Fruit fly (Drosophila melanogaster) whole organism, embryonic: ENCODE results near the gene CG14000.
A peak's percentile ranks its signal among the peaks of the same experiment; 100 is the strongest.

Source experiments
- ATbp ChIP-seq: fragments of 200-800 bp; sonication (Bioruptor generic); optimal IDR thresholded peaks from 2 replicates; lab custom pipeline; 2017; ENCODE audit warnings: missing biosample characterization, mild to moderate bottlenecking, missing genetic modification characterization, missing genetic modification reagents
- Asciz ChIP-seq: fragments of 200-800 bp; sonication (Bioruptor generic); optimal IDR thresholded peaks from 2 replicates; lab custom pipeline; 2017; ENCODE audit warnings: missing biosample characterization, mild to moderate bottlenecking, missing genetic modification characterization, missing genetic modification reagents
- Awh ChIP-seq: fragments of 200-800 bp; sonication (Bioruptor generic); IDR thresholded peaks from 2 replicates; pipeline ENCODE4, ENCODE4 v1.3.6; 2022; ENCODE audit warnings: missing biosample characterization, missing genetic modification characterization
- B-H1 ChIP-seq: fragments of 200-800 bp; sonication (Bioruptor generic); IDR thresholded peaks from 3 replicates; pipeline ENCODE4 v1.3.6; 2022; ENCODE audit warnings: missing biosample characterization, missing genetic modification characterization
- BEAF-32 ChIP-seq: fragments of 200-800 bp; sonication (Bioruptor generic); optimal IDR thresholded peaks from 3 replicates; lab custom pipeline; 2017; ENCODE audit warnings: missing biosample characterization, missing genetic modification characterization, mild to moderate bottlenecking, moderate library complexity, missing genetic modification reagents
- CG10147 ChIP-seq: fragments of 200-800 bp; sonication (Bioruptor generic); optimal IDR thresholded peaks from 2 replicates; lab custom pipeline; 2019; ENCODE audit warnings: missing biosample characterization, mild to moderate bottlenecking, missing genetic modification characterization, moderate library complexity
- CG10274 ChIP-seq: fragments of 200-800 bp; sonication (Bioruptor generic); optimal IDR thresholded peaks from 3 replicates; lab custom pipeline; 2017; ENCODE audit warnings: missing biosample characterization, mild to moderate bottlenecking, missing genetic modification characterization
- CG10979 ChIP-seq: fragments of 200-800 bp; sonication (Bioruptor generic); optimal IDR thresholded peaks from 2 replicates; lab custom pipeline; 2018; ENCODE audit warnings: missing biosample characterization, mild to moderate bottlenecking, missing genetic modification characterization, moderate library complexity
- CG11247 ChIP-seq: fragments of 200-800 bp; sonication (Bioruptor generic); IDR thresholded peaks from 2 replicates; pipeline ENCODE4 v1.3.6; 2022; ENCODE audit warnings: missing biosample characterization, missing genetic modification characterization
- CG14014 ChIP-seq: fragments of 200-800 bp; sonication (Bioruptor generic); IDR thresholded peaks from 2 replicates; pipeline ENCODE4 v1.3.6; 2022; ENCODE audit warnings: missing biosample characterization, missing genetic modification characterization
- CG14667 ChIP-seq: fragments of 200-800 bp; sonication (Bioruptor generic); IDR thresholded peaks from 2 replicates; pipeline ENCODE4 v1.3.6; 2022; ENCODE audit warnings: missing biosample characterization, missing genetic modification characterization
- CG15011 ChIP-seq: fragments of 200-800 bp; sonication (Bioruptor generic); optimal IDR thresholded peaks from 3 replicates; lab custom pipeline; 2018; ENCODE audit warnings: missing biosample characterization, mild to moderate bottlenecking, missing genetic modification characterization
- CG16863 ChIP-seq: fragments of 200-800 bp; sonication (Bioruptor generic); optimal IDR thresholded peaks from 3 replicates; lab custom pipeline; 2016; ENCODE audit warnings: missing biosample characterization, missing genetic modification characterization
- CG17912 ChIP-seq: fragments of 200-800 bp; sonication (Bioruptor generic); optimal IDR thresholded peaks from 2 replicates; lab custom pipeline; 2018; ENCODE audit warnings: missing biosample characterization, mild to moderate bottlenecking, missing genetic modification characterization
- CG2120 ChIP-seq: fragments of 200-800 bp; sonication (Bioruptor generic); optimal IDR thresholded peaks from 3 replicates; lab custom pipeline; 2016; ENCODE audit warnings: missing biosample characterization, missing genetic modification characterization
- CG3407 ChIP-seq: fragments of 200-800 bp; sonication (Bioruptor generic); optimal IDR thresholded peaks from 2 replicates; lab custom pipeline; 2018; ENCODE audit warnings: missing biosample characterization, mild to moderate bottlenecking, missing genetic modification characterization
- CG42726 ChIP-seq: fragments of 200-800 bp; sonication (Bioruptor generic); IDR thresholded peaks from 2 replicates; pipeline ENCODE4 v1.3.6; 2022; ENCODE audit warnings: missing biosample characterization, missing genetic modification characterization; ENCODE audit not compliant: partially characterized antibody
- CG5953 ChIP-seq: fragments of 200-800 bp; sonication (Bioruptor generic); IDR thresholded peaks from 2 replicates; pipeline ENCODE4 v1.3.6; 2022; ENCODE audit warnings: missing biosample characterization, missing genetic modification characterization
- CG6175 ChIP-seq: fragments of 200-800 bp; sonication (Bioruptor generic); IDR thresholded peaks from 3 replicates; pipeline ENCODE4 v1.3.6; 2022; ENCODE audit warnings: missing biosample characterization, missing genetic modification characterization
- CG6689 ChIP-seq: fragments of 200-800 bp; sonication (Bioruptor generic); IDR thresholded peaks from 2 replicates; pipeline ENCODE4 v1.3.6; 2022; ENCODE audit warnings: missing biosample characterization, missing genetic modification characterization
- CG6854 ChIP-seq: fragments of 200-800 bp; sonication (Bioruptor generic); optimal IDR thresholded peaks from 3 replicates; lab custom pipeline; 2017; ENCODE audit warnings: missing biosample characterization, mild to moderate bottlenecking, missing genetic modification characterization
- CG7745 ChIP-seq: fragments of 200-800 bp; sonication (Bioruptor generic); optimal IDR thresholded peaks from 2 replicates; lab custom pipeline; 2018; ENCODE audit warnings: missing biosample characterization, mild to moderate bottlenecking, missing genetic modification characterization, moderate library complexity
- CG8924 ChIP-seq: fragments of 200-800 bp; optimal IDR thresholded peaks from 3 replicates; lab custom pipeline; 2019; ENCODE audit warnings: missing biosample characterization, mild to moderate bottlenecking, missing genetic modification characterization, moderate library complexity
- Doc3 ChIP-seq: fragments of 200-800 bp; sonication (Bioruptor generic); IDR thresholded peaks from 3 replicates; pipeline ENCODE4 v1.3.6; 2022; ENCODE audit warnings: missing biosample characterization, missing genetic modification characterization; ENCODE audit not compliant: partially characterized antibody
- E2f1 ChIP-seq: fragments of 200-800 bp; sonication (Bioruptor generic); IDR thresholded peaks from 2 replicates; pipeline ENCODE4 v1.3.6; 2022; ENCODE audit warnings: missing biosample characterization, missing genetic modification characterization
- Fer3 ChIP-seq: fragments of 200-800 bp; sonication (Bioruptor generic); optimal IDR thresholded peaks from 2 replicates; lab custom pipeline; 2018; ENCODE audit warnings: missing biosample characterization, mild to moderate bottlenecking, missing genetic modification characterization, moderate library complexity
- MTF-1 ChIP-seq: fragments of 200-800 bp; sonication (Bioruptor generic); optimal IDR thresholded peaks from 2 replicates; lab custom pipeline; 2018; ENCODE audit warnings: missing biosample characterization, mild to moderate bottlenecking, missing genetic modification characterization, borderline replicate concordance
- Nf-YA ChIP-seq: fragments of 200-800 bp; sonication (Bioruptor generic); IDR thresholded peaks from 2 replicates; pipeline ENCODE4 v1.3.6; 2022; ENCODE audit warnings: missing biosample characterization, missing genetic modification characterization
- Sin3A ChIP-seq: fragments of >200 bp; optimal IDR thresholded peaks from 2 replicates; lab custom pipeline; 2018
- aop ChIP-seq: fragments of 200-800 bp; sonication (Bioruptor generic); IDR thresholded peaks from 2 replicates; pipeline ENCODE4 v1.3.6; 2022; ENCODE audit warnings: missing biosample characterization, missing genetic modification characterization
- cato ChIP-seq: fragments of 200-800 bp; sonication (Bioruptor generic); optimal IDR thresholded peaks from 2 replicates; lab custom pipeline; 2016; ENCODE audit warnings: missing biosample characterization, missing genetic modification characterization, borderline replicate concordance
- chif ChIP-seq, 2 experiments: fragments of 200-800 bp; sonication (Bioruptor generic); optimal IDR thresholded peaks; 3 replicates each; lab custom pipeline; 2016; ENCODE audit warnings: missing biosample characterization in 2 of 2, missing genetic modification characterization in 2 of 2
- croc ChIP-seq: fragments of 200-800 bp; sonication (Bioruptor generic); conservative IDR thresholded peaks from 3 replicates; pipeline ENCODE4 v1.3.6; 2022; ENCODE audit warnings: missing biosample characterization, missing genetic modification characterization
- danr ChIP-seq: fragments of 200-800 bp; sonication (Bioruptor generic); IDR thresholded peaks from 2 replicates; pipeline ENCODE4 v1.3.6; 2022; ENCODE audit warnings: missing biosample characterization, missing genetic modification characterization
- dm ChIP-seq: fragments of 200-800 bp; sonication (Bioruptor generic); optimal IDR thresholded peaks from 3 replicates; lab custom pipeline; 2016; ENCODE audit warnings: missing biosample characterization, missing genetic modification characterization
- fu2 ChIP-seq: fragments of 200-800 bp; sonication (Bioruptor generic); optimal IDR thresholded peaks from 2 replicates; lab custom pipeline; 2016; ENCODE audit warnings: missing biosample characterization, missing genetic modification characterization
- her ChIP-seq: fragments of 200-800 bp; sonication (Bioruptor generic); optimal IDR thresholded peaks from 2 replicates; lab custom pipeline; 2016; ENCODE audit warnings: missing biosample characterization, missing genetic modification characterization
- inv ChIP-seq: fragments of 200-800 bp; sonication (Bioruptor generic); IDR thresholded peaks from 2 replicates; pipeline ENCODE4 v1.3.6; 2022; ENCODE audit warnings: missing biosample characterization, missing genetic modification characterization; ENCODE audit not compliant: partially characterized antibody
- kah ChIP-seq: fragments of 200-800 bp; sonication (Bioruptor generic); optimal IDR thresholded peaks from 2 replicates; lab custom pipeline; 2018; ENCODE audit warnings: missing biosample characterization, mild to moderate bottlenecking, missing genetic modification characterization
- kay ChIP-seq: fragments of 200-800 bp; sonication (Bioruptor generic); optimal IDR thresholded peaks from 2 replicates; lab custom pipeline; 2016; ENCODE audit warnings: missing biosample characterization, missing genetic modification characterization
- kni ChIP-seq: fragments of 200-800 bp; sonication (Bioruptor generic); optimal IDR thresholded peaks from 3 replicates; lab custom pipeline; 2017; ENCODE audit warnings: mild to moderate bottlenecking, missing biosample characterization, missing genetic modification reagents, missing genetic modification characterization
- mam ChIP-seq: fragments of 200-800 bp; sonication (Bioruptor generic); optimal IDR thresholded peaks from 3 replicates; lab custom pipeline; 2016; ENCODE audit warnings: missing biosample characterization, missing genetic modification characterization
- mld ChIP-seq: fragments of 200-800 bp; sonication (Bioruptor generic); IDR thresholded peaks from 3 replicates; pipeline ENCODE4 v1.3.6; 2022; ENCODE audit warnings: missing biosample characterization, missing genetic modification characterization; ENCODE audit not compliant: partially characterized antibody
- pb ChIP-seq: fragments of 200-800 bp; sonication (Bioruptor generic); optimal IDR thresholded peaks from 3 replicates; lab custom pipeline; 2016; ENCODE audit warnings: missing biosample characterization, missing genetic modification characterization
- ro ChIP-seq: fragments of 200-800 bp; sonication (Bioruptor generic); IDR thresholded peaks from 2 replicates; pipeline ENCODE4 v1.3.6; 2022; ENCODE audit warnings: missing biosample characterization, missing genetic modification characterization
- salm ChIP-seq: fragments of 200-800 bp; sonication (Bioruptor generic); optimal IDR thresholded peaks from 2 replicates; lab custom pipeline; 2018; ENCODE audit warnings: missing biosample characterization, mild to moderate bottlenecking, missing genetic modification characterization
- scrt ChIP-seq: fragments of 200-800 bp; sonication (Bioruptor generic); optimal IDR thresholded peaks from 2 replicates; lab custom pipeline; 2018; ENCODE audit warnings: missing biosample characterization, mild to moderate bottlenecking, missing genetic modification characterization, moderate library complexity
- sisA ChIP-seq: fragments of 200-800 bp; sonication (Bioruptor generic); IDR thresholded peaks from 2 replicates; pipeline ENCODE4 v1.3.6; 2022; ENCODE audit warnings: missing biosample characterization, missing genetic modification characterization
- slp2 ChIP-seq: fragments of 200-800 bp; sonication (Bioruptor generic); optimal IDR thresholded peaks from 2 replicates; lab custom pipeline; 2016; ENCODE audit warnings: missing biosample characterization, missing genetic modification characterization
- zen ChIP-seq: fragments of 200-800 bp; sonication (Bioruptor generic); optimal IDR thresholded peaks from 3 replicates; lab custom pipeline; 2018; ENCODE audit warnings: missing biosample characterization, mild to moderate bottlenecking, missing genetic modification characterization, moderate library complexity

The CG14000 gene

dm6 chr2L:5879363-5879934, 30.6 kb downstream of the CG14000 start, which contains the start of gene rau (continued):
- TF ChIP-seq Asciz (GFP tag; lab: Kevin White, UChicago): peak; percentile 44
- TF ChIP-seq cato (GFP tag; lab: Kevin White, UChicago): peak; percentile 17
- peak; percentile 64 for TF ChIP-seq sisA
- no peak for TF ChIP-seq pb
- TF ChIP-seq CG15011: peak; percentile 68
- TF ChIP-seq CG16863 (GFP tag; lab: Kevin White, UChicago): peak; percentile 23
- TF ChIP-seq Sin3A (lab: Kevin White, UChicago): no peak
- no peak for TF ChIP-seq slp2 (GFP tag; lab: Kevin White, UChicago)
- TF ChIP-seq CG6175 (GFP tag; lab: Robert Waterston, UW): peak; percentile 55; the same call in 1 of the 3 replicates
- TF ChIP-seq CG7745: no peak
- peak; percentile 84 for TF ChIP-seq CG8924 (tag; lab: Kevin White, UChicago)
- TF ChIP-seq CG14014 (GFP tag; lab: Robert Waterston, UW): peak; percentile 65
- peak; percentile 70 for TF ChIP-seq CG3407 (GFP tag; lab: Kevin White, UChicago)
- peak; percentile 65 for TF ChIP-seq mam (GFP tag; lab: Kevin White, UChicago)
- TF ChIP-seq CG2120 (GFP tag; lab: Kevin White, UChicago): peak; percentile 74
- peak; percentile 81 for TF ChIP-seq CG10979
- TF ChIP-seq MTF-1 (GFP tag; lab: Kevin White, UChicago): no peak
- peak; percentile 73 for TF ChIP-seq E2f1 (GFP tag; lab: Robert Waterston, UW)
- TF ChIP-seq zen: peak; percentile 51
- TF ChIP-seq mld (GFP tag; lab: Robert Waterston, UW): no peak
- peak; percentile 34 for TF ChIP-seq CG17912 (GFP tag; lab: Kevin White, UChicago)
- peak; percentile 3 for TF ChIP-seq dm (GFP tag; lab: Kevin White, UChicago)
- TF ChIP-seq CG10147 (GFP tag; lab: Kevin White, UChicago): peak; percentile 48
- TF ChIP-seq croc (GFP tag; lab: Robert Waterston, UW): peak; percentile 61
- no peak for TF ChIP-seq B-H1 (GFP tag; lab: Robert Waterston, UW)
- peak; percentile 30 to 71 for TF ChIP-seq chif (GFP tag; optimal IDR thresholded peaks at IDR 0.05; lab: Kevin White, UChicago)
- TF ChIP-seq BEAF-32 (GFP tag; lab: Kevin White, UChicago): no peak
- peak; percentile 72 for TF ChIP-seq CG6854
- TF ChIP-seq CG5953 (GFP tag; lab: Robert Waterston, UW): no peak
- TF ChIP-seq fu2 (GFP tag; lab: Kevin White, UChicago): no peak
- TF ChIP-seq CG10274: no peak
- no peak for TF ChIP-seq salm (tag; lab: Kevin White, UChicago)
- TF ChIP-seq her (GFP tag; lab: Kevin White, UChicago): peak; percentile 27
- no peak; the same call in 1 of the 2 replicates for TF ChIP-seq Awh (GFP tag; lab: Robert Waterston, UW)
- peak; percentile 51 for TF ChIP-seq kah (GFP tag; lab: Kevin White, UChicago)
- TF ChIP-seq CG11247: peak; percentile 16; the same call in 1 of the 2 replicates
- peak; percentile 47 for TF ChIP-seq danr (GFP tag; lab: Robert Waterston, UW)
- peak; percentile 56 for TF ChIP-seq Fer3 (tag; lab: Kevin White, UChicago)
- TF ChIP-seq kni (GFP tag; lab: Kevin White, UChicago): peak; percentile 95
- no peak for TF ChIP-seq ro (GFP tag; lab: Robert Waterston, UW)
- TF ChIP-seq CG14667 (GFP tag; lab: Robert Waterston, UW): peak; percentile 39; the same call in 1 of the 2 replicates
- TF ChIP-seq Nf-YA (GFP tag; lab: Robert Waterston, UW): no peak
- peak; percentile 73 for TF ChIP-seq ATbp
- peak; percentile 62; the same call in 1 of the 2 replicates for TF ChIP-seq CG42726 (GFP tag; lab: Robert Waterston, UW)
- TF ChIP-seq Doc3: no peak
- peak; percentile 33 for TF ChIP-seq kay
- TF ChIP-seq inv (GFP tag; lab: Robert Waterston, UW): no peak
- peak; percentile 62; the same call in 1 of the 2 replicates for TF ChIP-seq aop (GFP tag; lab: Robert Waterston, UW)
- peak; percentile 58 for TF ChIP-seq scrt (GFP tag; lab: Kevin White, UChicago)
- peak; percentile 79 for TF ChIP-seq CG6689 (GFP tag; lab: Robert Waterston, UW)
